Worm (Caenorhabditis elegans): Measurements from ENCODE around the gene sre-55.

ce11 chrII:12280360-12280759 is 48.7 kb upstream of the sre-55 start, which contains the start of gene ife-5:
- TF ChIP-seq unc-39 (tag; optimal IDR thresholded peaks at IDR 0.05) (no peak), daf-16 (GFP tag; optimal IDR thresholded peaks at IDR 0.05) (no peak), daf-16 (tag; optimal IDR thresholded peaks at IDR 0.05) (no peak), mdl-1 (tag; optimal IDR thresholded peaks at IDR 0.05) (no peak), nhr-6 (tag; optimal IDR thresholded peaks at IDR 0.05) (no peak), snpc-4 (tag; optimal IDR thresholded peaks at IDR 0.05) (no peak), nhr-76 (tag; optimal IDR thresholded peaks at IDR 0.05) (no peak), ceh-44 (GFP tag; IDR thresholded peaks at IDR 0.05) (no peak), mep-1 (tag; optimal IDR thresholded peaks at IDR 0.05) (no peak), aly-2 (tag; optimal IDR thresholded peaks at IDR 0.05) (no peak), vab-7 (GFP tag; IDR thresholded peaks at IDR 0.05) (no peak), dmd-9 (GFP tag; IDR thresholded peaks at IDR 0.05) (no peak), daf-19 (GFP tag; conservative IDR thresholded peaks at IDR 0.05) (no peak)

All from whole organism, L4 larva.